Fruit fly (Drosophila melanogaster): ENCODE data around the gene Ack.

DNA sequence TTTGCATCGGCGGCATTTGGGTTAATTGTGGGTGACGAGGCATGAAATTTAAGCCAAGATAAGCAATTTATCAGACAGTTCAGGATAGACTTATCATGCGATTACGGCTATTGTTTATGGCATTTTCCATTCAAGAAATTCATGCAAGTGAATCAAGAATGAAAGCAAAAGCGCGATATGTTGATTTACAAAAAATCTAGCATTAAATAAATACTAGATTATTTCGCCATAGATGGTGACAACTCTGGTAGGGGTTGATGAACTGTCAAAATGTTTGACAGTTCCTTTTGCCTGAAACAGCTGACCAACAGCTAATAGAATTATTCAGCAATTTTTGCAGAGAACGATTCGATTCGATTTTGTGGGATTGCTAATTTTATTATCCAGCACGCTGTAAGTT lies 38.9 kb upstream of the Ack start, which contains the start of gene CG32259:
- TF ChIP-seq spab (GFP tag; optimal IDR thresholded peaks at IDR 0.05) = no peak
- no peak for TF ChIP-seq dac (GFP tag; optimal IDR thresholded peaks at IDR 0.05)
